Worm (Caenorhabditis elegans): ENCODE results near the gene srd-70.

ce11 chrV:20413936-20414335 is 40.0 kb upstream of the srd-70 start:
- no peak for TF ChIP-seq pag-3 (tag; optimal IDR thresholded peaks at IDR 0.05; ENCODE audit: borderline replicate concordance)
- no peak for TF ChIP-seq ceh-48 (tag; optimal IDR thresholded peaks at IDR 0.05)
- TF ChIP-seq ama-1 (optimal IDR thresholded peaks at IDR 0.05): no peak
- TF ChIP-seq lin-11 (tag; optimal IDR thresholded peaks at IDR 0.05): no peak
- no peak for TF ChIP-seq F13H6.1 (tag; optimal IDR thresholded peaks at IDR 0.05)
- TF ChIP-seq tbx-2 (tag; optimal IDR thresholded peaks at IDR 0.05): no peak
- TF ChIP-seq ets-4 (tag; optimal IDR thresholded peaks at IDR 0.05): no peak
- TF ChIP-seq pat-9 (tag; optimal IDR thresholded peaks at IDR 0.05): no peak
- no peak for TF ChIP-seq che-1 (tag; optimal IDR thresholded peaks at IDR 0.05)
- no peak for TF ChIP-seq pha-4 (tag; optimal IDR thresholded peaks at IDR 0.05)
- TF ChIP-seq elt-2 (tag; optimal IDR thresholded peaks at IDR 0.05): no peak
- no peak for TF ChIP-seq dve-1 (tag; optimal IDR thresholded peaks at IDR 0.05)
